Fruit fly (Drosophila melanogaster) whole organism, embryonic: Measurements from ENCODE around the gene CG13842.
A peak's percentile ranks its signal among the peaks of the same experiment; 100 is the strongest.

Experiments
- B-H1 ChIP-seq: fragments of 200-800 bp; sonication (Bioruptor generic); IDR thresholded peaks from 3 replicates; pipeline ENCODE4 v1.3.6; 2022; ENCODE audit warnings: missing biosample characterization, missing genetic modification characterization
- C15 ChIP-seq: fragments of 200-800 bp; sonication (Bioruptor generic); IDR thresholded peaks from 3 replicates; pipeline ENCODE4 v1.3.6; 2022; ENCODE audit warnings: missing biosample characterization, missing genetic modification characterization
- CG1024 ChIP-seq: fragments of 200-800 bp; sonication (Bioruptor generic); IDR thresholded peaks from 2 replicates; pipeline ENCODE4 v1.3.6; 2022; ENCODE audit warnings: missing biosample characterization, missing genetic modification characterization
- CG14014 ChIP-seq: fragments of 200-800 bp; sonication (Bioruptor generic); IDR thresholded peaks from 2 replicates; pipeline ENCODE4 v1.3.6; 2022; ENCODE audit warnings: missing biosample characterization, missing genetic modification characterization
- CG14050 ChIP-seq: fragments of 200-800 bp; sonication (Bioruptor generic); IDR thresholded peaks from 3 replicates; pipeline ENCODE4 v1.3.6; 2022; ENCODE audit warnings: missing biosample characterization, missing genetic modification characterization
- CG17912 ChIP-seq: fragments of 200-800 bp; sonication (Bioruptor generic); optimal IDR thresholded peaks from 2 replicates; lab custom pipeline; 2018; ENCODE audit warnings: missing biosample characterization, mild to moderate bottlenecking, missing genetic modification characterization
- CG18011 ChIP-seq: fragments of 200-800 bp; sonication (Bioruptor generic); optimal IDR thresholded peaks from 2 replicates; lab custom pipeline; 2017; ENCODE audit warnings: missing biosample characterization, missing genetic modification characterization, mild to moderate bottlenecking, moderate library complexity, missing genotype
- CG2116 ChIP-seq: fragments of 200-800 bp; sonication (Bioruptor generic); optimal IDR thresholded peaks from 3 replicates; lab custom pipeline; 2018; ENCODE audit warnings: missing biosample characterization, mild to moderate bottlenecking, missing genetic modification characterization
- CG2712 ChIP-seq: fragments of 200-800 bp; optimal IDR thresholded peaks from 3 replicates; lab custom pipeline; 2019; ENCODE audit warnings: missing biosample characterization, mild to moderate bottlenecking, missing genetic modification characterization, moderate library complexity
- CG32767 ChIP-seq: fragments of 200-800 bp; sonication (Bioruptor generic); IDR thresholded peaks from 2 replicates; pipeline ENCODE4 v1.3.6; 2022; ENCODE audit warnings: missing biosample characterization, missing genetic modification characterization
- CG34376 ChIP-seq: fragments of 200-800 bp; sonication (Bioruptor generic); optimal IDR thresholded peaks from 2 replicates; lab custom pipeline; 2018; ENCODE audit warnings: missing biosample characterization, mild to moderate bottlenecking, missing genetic modification characterization
- CG3838 ChIP-seq: fragments of 200-800 bp; sonication (Bioruptor generic); optimal IDR thresholded peaks from 3 replicates; lab custom pipeline; 2016; ENCODE audit warnings: missing biosample characterization, missing genetic modification characterization
- CG4404 ChIP-seq: fragments of 200-800 bp; sonication (Bioruptor generic); IDR thresholded peaks from 2 replicates; pipeline ENCODE4 v1.3.6; 2022; ENCODE audit warnings: missing biosample characterization, missing genetic modification characterization
- CG4707 ChIP-seq: fragments of 200-800 bp; sonication (Bioruptor generic); optimal IDR thresholded peaks from 2 replicates; lab custom pipeline; 2018; ENCODE audit warnings: missing biosample characterization, mild to moderate bottlenecking, missing genetic modification characterization, moderate library complexity
- CG6254 ChIP-seq: fragments of 200-800 bp; sonication (Bioruptor generic); optimal IDR thresholded peaks from 3 replicates; lab custom pipeline; 2017; ENCODE audit warnings: mild to moderate bottlenecking, missing biosample characterization, missing genetic modification reagents, missing genetic modification characterization
- CG6683 ChIP-seq: fragments of 200-800 bp; sonication (Bioruptor generic); optimal IDR thresholded peaks from 2 replicates; lab custom pipeline; 2017; ENCODE audit warnings: missing biosample characterization, mild to moderate bottlenecking, missing genetic modification characterization, missing genetic modification reagents
- CG7987 ChIP-seq: fragments of 200-800 bp; sonication (Bioruptor generic); optimal IDR thresholded peaks from 2 replicates; lab custom pipeline; 2018; ENCODE audit warnings: missing biosample characterization, mild to moderate bottlenecking, missing genetic modification characterization, moderate library complexity
- CG8089 ChIP-seq: fragments of 200-800 bp; sonication (Bioruptor generic); optimal IDR thresholded peaks from 3 replicates; lab custom pipeline; 2016; ENCODE audit warnings: missing biosample characterization, missing genetic modification characterization
- CG8290 ChIP-seq, 3 experiments: fragments of 200-800 bp; sonication (Bioruptor generic); optimal IDR thresholded peaks; 2 replicates each; lab custom pipeline; 2016 to 2019; ENCODE audit warnings: missing biosample characterization in 3 of 3, missing genetic modification characterization in 3 of 3, mild to moderate bottlenecking in 2 of 3, moderate library complexity in 1 of 3
- CTCF ChIP-seq: fragments of 200-800 bp; sonication (Bioruptor generic); optimal IDR thresholded peaks from 2 replicates; lab custom pipeline; 2017; ENCODE audit warnings: missing biosample characterization, mild to moderate bottlenecking, missing genetic modification characterization, moderate library complexity
- Dip2 ChIP-seq: fragments of 200-800 bp; sonication (Bioruptor generic); IDR thresholded peaks from 2 replicates; pipeline ENCODE4 v1.3.6; 2022; ENCODE audit warnings: missing biosample characterization, missing genetic modification characterization
- Hr3 ChIP-seq: fragments of 200-800 bp; sonication (Bioruptor generic); optimal IDR thresholded peaks from 3 replicates; lab custom pipeline; 2016; ENCODE audit warnings: missing biosample characterization, missing genetic modification characterization
- MBD-R2 ChIP-seq: fragments of 200-800 bp; sonication (Bioruptor generic); IDR thresholded peaks from 2 replicates; pipeline ENCODE4 v1.3.6; 2022; ENCODE audit warnings: missing biosample characterization, missing genetic modification characterization
- MESR4 ChIP-seq: fragments of 200-800 bp; sonication (Bioruptor generic); optimal IDR thresholded peaks from 2 replicates; lab custom pipeline; 2018; ENCODE audit warnings: missing biosample characterization, mild to moderate bottlenecking, missing genetic modification characterization, moderate library complexity
- Mrtf ChIP-seq: fragments of 200-800 bp; sonication (Bioruptor generic); IDR thresholded peaks from 3 replicates; pipeline ENCODE4 v1.3.6; 2022; ENCODE audit warnings: missing biosample characterization, missing genetic modification characterization
- NC2β ChIP-seq: fragments of 200-800 bp; sonication (Bioruptor generic); optimal IDR thresholded peaks from 2 replicates; lab custom pipeline; 2016; ENCODE audit warnings: missing biosample characterization, missing genetic modification characterization
- NK7.1 ChIP-seq: fragments of 200-800 bp; sonication (Bioruptor generic); optimal IDR thresholded peaks from 3 replicates; lab custom pipeline; 2016; ENCODE audit warnings: missing biosample characterization, missing genetic modification characterization
- Neu2 ChIP-seq: fragments of 200-800 bp; sonication (Bioruptor generic); optimal IDR thresholded peaks from 3 replicates; lab custom pipeline; 2016; ENCODE audit warnings: missing biosample characterization, missing genetic modification characterization, borderline replicate concordance
- PHDP ChIP-seq: fragments of 200-800 bp; sonication (Bioruptor generic); optimal IDR thresholded peaks from 3 replicates; lab custom pipeline; 2018; ENCODE audit warnings: missing biosample characterization, mild to moderate bottlenecking, missing genetic modification characterization, moderate library complexity
- Pdp1 ChIP-seq, 2 experiments: fragments of 200-800 bp; sonication (Bioruptor generic); optimal IDR thresholded peaks; 3 replicates each; lab custom pipeline; 2016; ENCODE audit warnings: missing biosample characterization in 2 of 2, missing genetic modification characterization in 2 of 2, mild to moderate bottlenecking in 1 of 2, moderate library complexity in 1 of 2
- Scr ChIP-seq: fragments of 200-800 bp; sonication (Bioruptor generic); IDR thresholded peaks from 2 replicates; pipeline ENCODE4 v1.3.6; 2022; ENCODE audit warnings: missing biosample characterization, missing genetic modification characterization; ENCODE audit not compliant: partially characterized antibody
- Spps ChIP-seq: fragments of 200-800 bp; sonication (Bioruptor generic); optimal IDR thresholded peaks from 2 replicates; lab custom pipeline; 2018; ENCODE audit warnings: missing biosample characterization, mild to moderate bottlenecking, missing genetic modification characterization
- chm ChIP-seq: fragments of 200-800 bp; sonication (Bioruptor generic); IDR thresholded peaks from 2 replicates; pipeline ENCODE4 v1.3.6; 2022; ENCODE audit warnings: missing biosample characterization, missing genetic modification characterization
- crc ChIP-seq: fragments of 200-800 bp; sonication (Bioruptor generic); optimal IDR thresholded peaks from 2 replicates; lab custom pipeline; 2016; ENCODE audit warnings: missing biosample characterization, missing genetic modification characterization
- dmrt99B ChIP-seq: fragments of 200-800 bp; sonication (Bioruptor generic); optimal IDR thresholded peaks from 2 replicates; lab custom pipeline; 2018; ENCODE audit warnings: missing biosample characterization, mild to moderate bottlenecking, missing genetic modification characterization, moderate library complexity
- gro ChIP-seq: fragments of 200-800 bp; sonication (Bioruptor generic); optimal IDR thresholded peaks from 2 replicates; lab custom pipeline; 2016; ENCODE audit warnings: missing biosample characterization, missing genetic modification characterization
- ham ChIP-seq: fragments of 200-800 bp; sonication (Bioruptor generic); IDR thresholded peaks from 2 replicates; pipeline ENCODE4 v1.3.6; 2022; ENCODE audit warnings: missing biosample characterization, missing genetic modification characterization
- hbn ChIP-seq: fragments of 200-800 bp; sonication (Bioruptor generic); IDR thresholded peaks from 2 replicates; pipeline ENCODE4 v1.3.6; 2022; ENCODE audit warnings: missing biosample characterization, missing genetic modification characterization; ENCODE audit not compliant: partially characterized antibody
- insv ChIP-seq, 2 experiments: fragments of 200-800 bp; sonication (Bioruptor generic); optimal IDR thresholded peaks; 3 replicates each; lab custom pipeline; 2016 to 2018; ENCODE audit warnings: missing biosample characterization in 2 of 2, missing genetic modification characterization in 2 of 2
- inv ChIP-seq: fragments of 200-800 bp; sonication (Bioruptor generic); IDR thresholded peaks from 2 replicates; pipeline ENCODE4 v1.3.6; 2022; ENCODE audit warnings: missing biosample characterization, missing genetic modification characterization; ENCODE audit not compliant: partially characterized antibody
- jing ChIP-seq: fragments of 200-800 bp; sonication (Bioruptor generic); optimal IDR thresholded peaks from 2 replicates; lab custom pipeline; 2018; ENCODE audit warnings: missing biosample characterization, mild to moderate bottlenecking, missing genetic modification characterization
- lilli ChIP-seq: fragments of 200-800 bp; sonication (Bioruptor generic); optimal IDR thresholded peaks from 3 replicates; lab custom pipeline; 2016; ENCODE audit warnings: missing biosample characterization, missing genetic modification characterization
- nerfin-1 ChIP-seq: fragments of 200-800 bp; sonication (Bioruptor generic); optimal IDR thresholded peaks from 3 replicates; lab custom pipeline; 2019; ENCODE audit warnings: missing biosample characterization, mild to moderate bottlenecking, missing genetic modification characterization, moderate library complexity
- pho ChIP-seq: fragments of 200-800 bp; sonication (Bioruptor generic); optimal IDR thresholded peaks from 2 replicates; lab custom pipeline; 2016; ENCODE audit warnings: missing biosample characterization, missing genetic modification characterization
- pum ChIP-seq: fragments of 200-800 bp; sonication (Bioruptor generic); optimal IDR thresholded peaks from 2 replicates; lab custom pipeline; 2016; ENCODE audit warnings: missing biosample characterization, missing genetic modification characterization
- repo ChIP-seq: fragments of 200-800 bp; sonication (Bioruptor generic); optimal IDR thresholded peaks from 2 replicates; lab custom pipeline; 2016; ENCODE audit warnings: missing biosample characterization, missing genetic modification characterization
- seq ChIP-seq: fragments of 200-800 bp; sonication (Bioruptor generic); IDR thresholded peaks from 2 replicates; pipeline ENCODE4 v1.3.6; 2022; ENCODE audit warnings: missing biosample characterization, missing genetic modification characterization
- stc ChIP-seq: fragments of 200-800 bp; sonication (Bioruptor generic); IDR thresholded peaks from 2 replicates; pipeline ENCODE4 v1.3.6; 2022; ENCODE audit warnings: missing biosample characterization, missing genetic modification characterization

The CG13842 gene

dm6 chr3R:22753895-22754774 lies 47.1 kb upstream of the CG13842 start (continued):
- TF ChIP-seq Hr3 (GFP tag; lab: Kevin White, UChicago) (peak; percentile 60), pho (peak; percentile 56), C15 (GFP tag; lab: Robert Waterston, UW) (no peak), CG14014 (GFP tag; lab: Robert Waterston, UW) (peak; percentile 50; the same call in 1 of the 2 replicates), chm (GFP tag; lab: Robert Waterston, UW) (peak; percentile 83), CG32767 (GFP tag; lab: Robert Waterston, UW) (peak; percentile 70; the same call in 1 of the 2 replicates), CG17912 (no peak), CG34376 (GFP tag; lab: Kevin White, UChicago) (no peak), Scr (GFP tag; lab: Robert Waterston, UW) (no peak), insv (GFP tag; optimal IDR thresholded peaks at IDR 0.05; lab: Kevin White, UChicago) (no peak), CG2712 (tag; lab: Kevin White, UChicago) (peak; percentile 56), CG6254 (peak; percentile 68), CG3838 (GFP tag; lab: Kevin White, UChicago) (no peak), seq (GFP tag; lab: Robert Waterston, UW) (no peak), Neu2 (GFP tag; lab: Kevin White, UChicago) (no peak), CG1024 (no peak), repo (GFP tag; lab: Kevin White, UChicago) (peak; percentile 26), CG2116 (peak; percentile 30), CG7987 (GFP tag; lab: Kevin White, UChicago) (peak; percentile 41), Dip2 (no peak), ham (no peak), gro (GFP tag; lab: Kevin White, UChicago) (no peak), CTCF (GFP tag; lab: Kevin White, UChicago) (peak; percentile 31), CG18011 (GFP tag; lab: Kevin White, UChicago) (peak; percentile 25), B-H1 (no peak; the same call in 2 of the 3 replicates), CG8290 (GFP tag; optimal IDR thresholded peaks at IDR 0.05; lab: Kevin White, UChicago) (no peak), CG8290 (tag; optimal IDR thresholded peaks at IDR 0.05; lab: Kevin White, UChicago) (peak in 1 of 2 experiments; percentile 73), MBD-R2 (peak; percentile 23; the same call in 1 of the 2 replicates), CG6683 (GFP tag; lab: Kevin White, UChicago) (no peak), dmrt99B (tag; lab: Kevin White, UChicago) (peak; percentile 72), lilli (GFP tag; lab: Kevin White, UChicago) (peak; percentile 58), CG8089 (GFP tag; lab: Kevin White, UChicago) (no peak), nerfin-1 (tag; lab: Kevin White, UChicago) (peak; percentile 17), crc (GFP tag; lab: Kevin White, UChicago) (peak; percentile 48), Spps (tag; lab: Kevin White, UChicago) (no peak), Mrtf (GFP tag; lab: Robert Waterston, UW) (peak; percentile 23; the same call in 1 of the 3 replicates), pum (GFP tag; lab: Kevin White, UChicago) (peak; percentile 41), NC2β (GFP tag; lab: Kevin White, UChicago) (no peak), MESR4 (GFP tag; lab: Kevin White, UChicago) (peak; percentile 6), hbn (GFP tag; lab: Robert Waterston, UW) (0 out of 2 replicates have a peak, but pooled peaks have one; percentile 32), CG4707 (GFP tag; lab: Kevin White, UChicago) (peak; percentile 66), stc (GFP tag; lab: Robert Waterston, UW) (peak; percentile 10; the same call in 1 of the 2 replicates), jing (peak; percentile 31), inv (GFP tag; lab: Robert Waterston, UW) (no peak), Pdp1 (GFP tag; optimal IDR thresholded peaks at IDR 0.05; lab: Kevin White, UChicago) (peak; percentile 8 to 55), NK7.1 (no peak), CG14050 (GFP tag; lab: Robert Waterston, UW) (peak; percentile 36; the same call in 2 of the 3 replicates), CG4404 (GFP tag; lab: Robert Waterston, UW) (no peak), PHDP (tag; lab: Kevin White, UChicago) (peak; percentile 62)
